Worm (Caenorhabditis elegans) whole organism, early embryonic: ENCODE data around the gene dsb-3.

Experiments used
- B0310.2 ChIP-seq: sonication (generic microtip); optimal IDR thresholded peaks from 2 replicates; lab custom pipeline; 2016; ENCODE audit warnings: mild to moderate bottlenecking, missing genetic modification characterization, missing compliant biosample characterization
- F13C5.2 ChIP-seq: sonication (generic microtip); optimal IDR thresholded peaks from 2 replicates; lab custom pipeline; 2017; ENCODE audit warnings: mild to moderate bottlenecking, missing genetic modification characterization, inconsistent platforms, missing compliant biosample characterization
- aly-1 ChIP-seq: sonication (generic microtip); optimal IDR thresholded peaks from 2 replicates; lab custom pipeline; 2016; ENCODE audit warnings: missing genetic modification characterization, missing compliant biosample characterization
- ama-1 ChIP-seq: fragments of 150-350 bp; optimal IDR thresholded peaks from 2 replicates; lab custom pipeline; 2014
- ceh-13 ChIP-seq: fragments of 200-800 bp; sonication (Bioruptor generic); optimal IDR thresholded peaks from 2 replicates; lab custom pipeline; 2018; ENCODE audit warnings: mild to moderate bottlenecking, missing genetic modification characterization, missing compliant biosample characterization
- ceh-36 ChIP-seq: sonication (generic microtip); optimal IDR thresholded peaks from 2 replicates; lab custom pipeline; 2016; ENCODE audit warnings: missing genetic modification characterization, inconsistent platforms, missing compliant biosample characterization
- ets-7 ChIP-seq: sonication (generic microtip); optimal IDR thresholded peaks from 2 replicates; lab custom pipeline; 2016; ENCODE audit warnings: missing genotype, missing genetic modification characterization, missing compliant biosample characterization
- flt-1 ChIP-seq: fragments of 200-800 bp; sonication (Bioruptor generic); IDR thresholded peaks from 2 replicates; pipeline ENCODE4 v1.3.6; 2022; ENCODE audit warnings: missing genetic modification characterization, missing compliant biosample characterization
- hmbx-1 ChIP-seq: sonication (generic microtip); optimal IDR thresholded peaks from 2 replicates; lab custom pipeline; 2016; ENCODE audit warnings: mild to moderate bottlenecking, missing genetic modification characterization, missing compliant biosample characterization
- hmg-4 ChIP-seq: fragments of 200-800 bp; sonication (Bioruptor generic); optimal IDR thresholded peaks from 2 replicates; lab custom pipeline; 2018; ENCODE audit warnings: mild to moderate bottlenecking, missing genetic modification characterization, missing compliant biosample characterization
- hnd-1 ChIP-seq: sonication (generic microtip); optimal IDR thresholded peaks from 2 replicates; lab custom pipeline; 2016; ENCODE audit warnings: missing genetic modification characterization, missing compliant biosample characterization
- pes-1 ChIP-seq: fragments of 200-800 bp; sonication (Bioruptor generic); IDR thresholded peaks from 2 replicates; pipeline ENCODE4 v1.3.6; 2022; ENCODE audit warnings: missing genetic modification reagents, missing genetic modification characterization, missing compliant biosample characterization
- scrt-1 ChIP-seq: fragments of 200-800 bp; sonication (Bioruptor generic); IDR thresholded peaks from 2 replicates; pipeline ENCODE4 v1.3.6; 2022; ENCODE audit warnings: missing genetic modification characterization, missing compliant biosample characterization
- sea-1 ChIP-seq: fragments of 200-800 bp; sonication (Bioruptor generic); conservative IDR thresholded peaks from 2 replicates; pipeline ENCODE4 v1.3.6; 2022; ENCODE audit warnings: missing genetic modification characterization, missing compliant biosample characterization
- tbx-11 ChIP-seq: fragments of 200-800 bp; sonication (Bioruptor generic); IDR thresholded peaks from 2 replicates; pipeline ENCODE4 v1.3.6; 2022; ENCODE audit warnings: missing genetic modification characterization, missing compliant biosample characterization
- tbx-37 ChIP-seq: fragments of 200-800 bp; sonication (Bioruptor generic); conservative IDR thresholded peaks from 2 replicates; pipeline ENCODE4 v1.3.6; 2022; ENCODE audit warnings: missing genetic modification reagents, missing genetic modification characterization, missing compliant biosample characterization
- tra-4 ChIP-seq: sonication (generic microtip); optimal IDR thresholded peaks from 2 replicates; lab custom pipeline; 2017; ENCODE audit warnings: missing genetic modification characterization, missing compliant biosample characterization

The dsb-3 gene

DNA sequence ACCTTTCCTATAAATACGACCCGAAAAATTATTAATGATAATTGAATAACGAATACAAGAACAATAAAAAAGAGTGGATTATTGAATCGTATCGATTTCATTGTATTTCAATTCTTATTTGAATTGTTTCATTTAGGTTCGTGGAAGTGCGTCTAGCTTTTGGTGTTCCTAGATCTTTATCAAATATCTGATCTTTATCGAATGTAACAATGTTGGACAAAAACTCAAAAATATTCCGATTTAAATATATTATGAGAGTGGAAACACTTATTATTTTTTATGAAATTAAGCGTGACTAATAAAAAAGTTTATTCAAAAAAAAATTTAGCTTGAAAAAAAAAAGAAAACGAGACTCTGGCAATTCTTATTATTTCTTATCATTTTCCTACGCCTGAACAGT, 27.5 kb downstream of the dsb-3 start, which contains the start of the genes C50F7.9 and C50F7.3:
Gene C50F7.9, minus strand, starts transcription at position 101 of the 400 bp plus-strand sequence.
Gene C50F7.3, plus strand, starts transcription at position 370 of the 400 bp plus-strand sequence.
- TF ChIP-seq tra-4 (tag; lab: Kevin White, UChicago): no peak
- no peak for TF ChIP-seq B0310.2 (tag; lab: Kevin White, UChicago)
- no peak for TF ChIP-seq ceh-36
- no peak for TF ChIP-seq scrt-1 (GFP tag; lab: Robert Waterston, UW)
- TF ChIP-seq hmbx-1 (tag; lab: Kevin White, UChicago): no peak
- no peak for TF ChIP-seq hmg-4
- TF ChIP-seq tbx-37 (GFP tag; lab: Robert Waterston, UW): no peak
- TF ChIP-seq hnd-1: no peak
- no peak for TF ChIP-seq tbx-11
- no peak for TF ChIP-seq ama-1
- no peak for TF ChIP-seq ceh-13 (GFP tag; lab: Kevin White, UChicago)
- no peak for TF ChIP-seq ets-7
- TF ChIP-seq pes-1 (GFP tag; lab: Robert Waterston, UW): no peak
- no peak for TF ChIP-seq flt-1 (GFP tag; lab: Robert Waterston, UW)
- TF ChIP-seq aly-1 (tag; lab: Kevin White, UChicago): no peak
- TF ChIP-seq sea-1 (GFP tag; lab: Robert Waterston, UW): no peak
- TF ChIP-seq F13C5.2 (tag; lab: Kevin White, UChicago): no peak

DNA sequence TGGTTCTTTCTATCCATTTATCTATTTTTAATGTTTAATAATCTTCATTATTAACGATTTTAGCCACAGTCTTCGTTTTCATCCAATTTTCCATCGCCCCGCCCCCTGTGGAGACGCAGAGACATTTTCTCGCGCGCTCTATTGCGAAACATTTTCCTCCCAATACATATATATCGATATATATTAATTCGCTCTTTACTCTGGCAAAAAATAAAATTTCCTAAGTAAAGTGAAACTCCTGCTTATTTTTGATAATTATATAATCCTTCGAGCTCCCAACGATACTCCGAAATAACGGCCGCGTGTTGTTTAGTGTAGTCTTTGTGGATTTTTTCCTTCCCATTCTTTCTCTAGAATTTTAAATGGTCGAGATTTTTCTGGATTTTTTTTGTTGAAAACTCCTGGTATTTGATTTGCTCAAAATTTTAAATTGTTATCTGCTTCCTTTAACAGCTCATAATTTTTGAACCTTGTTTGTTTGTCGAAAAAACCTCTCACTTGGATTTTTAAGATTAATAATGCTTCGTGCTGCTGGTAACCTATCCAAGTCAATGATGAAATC, 30.9 kb downstream of the dsb-3 start, which contains the start of gene sucg-1:
Gene sucg-1, plus strand, starts transcription at position 512 of the 562 bp plus-strand sequence.
- TF ChIP-seq tbx-11: no peak
- no peak for TF ChIP-seq ama-1
- no peak for TF ChIP-seq hmg-4
- TF ChIP-seq pes-1 (GFP tag; lab: Robert Waterston, UW): no peak
- TF ChIP-seq ceh-13 (GFP tag; lab: Kevin White, UChicago): no peak

- TF ChIP-seq tra-4 (tag; lab: Kevin White, UChicago) (no peak), flt-1 (GFP tag; lab: Robert Waterston, UW) (no peak), hmg-4 (no peak), B0310.2 (tag; lab: Kevin White, UChicago) (no peak), ceh-36 (no peak), aly-1 (tag; lab: Kevin White, UChicago) (no peak), hnd-1 (no peak), tbx-11 (no peak), ets-7 (no peak), sea-1 (GFP tag; lab: Robert Waterston, UW) (no peak), ama-1 (no peak), scrt-1 (GFP tag; lab: Robert Waterston, UW) (no peak), F13C5.2 (tag; lab: Kevin White, UChicago) (no peak)
These were observed 32.2 kb downstream of the dsb-3 start for ce11 chrIV:7727258-7727657.

- no peak for TF ChIP-seq ceh-36
- TF ChIP-seq ama-1: no peak
- TF ChIP-seq flt-1 (GFP tag; lab: Robert Waterston, UW): no peak
- no peak for TF ChIP-seq aly-1 (tag; lab: Kevin White, UChicago)
- no peak for TF ChIP-seq hmbx-1 (tag; lab: Kevin White, UChicago)
These were observed 33.1 kb downstream of the dsb-3 start, which contains the start of gene C50F7.5 for ce11 chrIV:7726325-7726724. TSS of gene C50F7.5 (plus strand) at chrIV:7726719.

ce11 chrIV:7724912-7725311, 34.5 kb downstream of the dsb-3 start:
- TF ChIP-seq hnd-1 (no peak), aly-1 (tag; lab: Kevin White, UChicago) (no peak), ets-7 (no peak), sea-1 (GFP tag; lab: Robert Waterston, UW) (no peak), F13C5.2 (tag; lab: Kevin White, UChicago) (no peak), tbx-37 (GFP tag; lab: Robert Waterston, UW) (no peak), scrt-1 (GFP tag; lab: Robert Waterston, UW) (no peak), tra-4 (tag; lab: Kevin White, UChicago) (no peak), hmg-4 (no peak), ama-1 (no peak), tbx-11 (no peak), B0310.2 (tag; lab: Kevin White, UChicago) (no peak), hmbx-1 (tag; lab: Kevin White, UChicago) (no peak)

ce11 chrIV:7723555-7723954, 35.9 kb downstream of the dsb-3 start:
- no peak for TF ChIP-seq B0310.2 (tag; lab: Kevin White, UChicago)
- no peak for TF ChIP-seq hmg-4
- TF ChIP-seq hmbx-1 (tag; lab: Kevin White, UChicago): no peak
- TF ChIP-seq ceh-36: no peak
- TF ChIP-seq hnd-1: no peak
- TF ChIP-seq sea-1 (GFP tag; lab: Robert Waterston, UW): no peak
- TF ChIP-seq flt-1 (GFP tag; lab: Robert Waterston, UW): no peak
- TF ChIP-seq F13C5.2 (tag; lab: Kevin White, UChicago): no peak
- TF ChIP-seq aly-1 (tag; lab: Kevin White, UChicago): no peak
- no peak for TF ChIP-seq tbx-37 (GFP tag; lab: Robert Waterston, UW)
- no peak for TF ChIP-seq tbx-11
- TF ChIP-seq ets-7: no peak

DNA sequence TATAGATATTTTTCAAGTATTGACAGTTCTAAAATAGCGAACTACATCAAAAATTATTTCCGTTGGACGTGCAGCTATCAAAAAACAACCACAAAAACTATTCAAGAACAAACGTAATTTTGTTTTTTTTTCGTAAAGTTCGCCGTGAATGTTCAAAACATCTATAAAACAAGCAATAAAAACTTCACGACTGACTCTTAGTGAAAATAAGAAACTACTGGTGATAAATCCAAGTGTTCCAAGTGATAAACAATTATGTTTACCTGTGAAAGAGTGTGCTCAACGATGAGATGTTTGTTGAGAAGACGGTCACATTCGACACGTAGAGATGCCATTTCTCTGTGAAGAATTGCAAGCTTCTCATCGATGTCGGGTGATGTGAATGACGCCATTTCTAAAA, 36.6 kb downstream of the dsb-3 start, which contains the start of gene C50F7.6:
Gene C50F7.6, minus strand, starts transcription at position 394 of the 400 bp plus-strand sequence.
- TF ChIP-seq ets-7: no peak
- TF ChIP-seq hnd-1: no peak
- no peak for TF ChIP-seq hmg-4
- TF ChIP-seq aly-1 (tag; lab: Kevin White, UChicago): no peak
- no peak for TF ChIP-seq scrt-1 (GFP tag; lab: Robert Waterston, UW)
- no peak for TF ChIP-seq tra-4 (tag; lab: Kevin White, UChicago)
- no peak for TF ChIP-seq hmbx-1 (tag; lab: Kevin White, UChicago)
- TF ChIP-seq tbx-37 (GFP tag; lab: Robert Waterston, UW): no peak
- no peak for TF ChIP-seq pes-1 (GFP tag; lab: Robert Waterston, UW)
- no peak for TF ChIP-seq ceh-36
- TF ChIP-seq ceh-13 (GFP tag; lab: Kevin White, UChicago): no peak
- TF ChIP-seq tbx-11: no peak
- no peak for TF ChIP-seq ama-1
- TF ChIP-seq B0310.2 (tag; lab: Kevin White, UChicago): no peak
- no peak for TF ChIP-seq sea-1 (GFP tag; lab: Robert Waterston, UW)
- TF ChIP-seq flt-1 (GFP tag; lab: Robert Waterston, UW): no peak
- no peak for TF ChIP-seq F13C5.2 (tag; lab: Kevin White, UChicago)
